Fruit fly (Drosophila melanogaster): ENCODE measurements around the gene CG8329.

- peak; percentile 86 for TF ChIP-seq kay (GFP tag; ENCODE audit: borderline replicate concordance)
- no peak for TF ChIP-seq CG11617 (GFP tag; optimal IDR thresholded peaks at IDR 0.05)
- no peak for TF ChIP-seq cnc (optimal IDR thresholded peaks at IDR 0.05)
- TF ChIP-seq CG5204 (GFP tag; optimal IDR thresholded peaks at IDR 0.05) = no peak
- no peak for TF ChIP-seq tj (GFP tag; optimal IDR thresholded peaks at IDR 0.05)
- no peak for TF ChIP-seq Clk (GFP tag; optimal IDR thresholded peaks at IDR 0.05)
- TF ChIP-seq ovo (GFP tag; optimal IDR thresholded peaks at IDR 0.05) = no peak
- no peak for TF ChIP-seq CG33017 (tag; optimal IDR thresholded peaks at IDR 0.05)
- no peak for TF ChIP-seq pad (GFP tag; optimal IDR thresholded peaks at IDR 0.05)
- TF ChIP-seq Crg-1 (GFP tag; optimal IDR thresholded peaks at IDR 0.05) = no peak
These were observed 49.6 kb downstream of the CG8329 start for dm6 chr3L:9687536-9687935.

All from whole organism, adult.